Fruit fly (Drosophila melanogaster) whole organism: ENCODE results near the gene Srrm1.

ENCODE experiments used
- CG8478 ChIP-seq: fragments of >200 bp; optimal IDR thresholded peaks from 2 replicates; lab custom pipeline; 2018; ENCODE audit warnings: inconsistent platforms
- pan ChIP-seq: fragments of >200 bp; optimal IDR thresholded peaks from 2 replicates; lab custom pipeline; 2017
- psq ChIP-seq: fragments of >200 bp; optimal IDR thresholded peaks from 2 replicates; lab custom pipeline; 2017
- usp ChIP-seq: fragments of >200 bp; optimal IDR thresholded peaks from 2 replicates; lab custom pipeline; 2017; ENCODE audit warnings: missing biosample characterization, missing genetic modification characterization, mixed read lengths

DNA sequence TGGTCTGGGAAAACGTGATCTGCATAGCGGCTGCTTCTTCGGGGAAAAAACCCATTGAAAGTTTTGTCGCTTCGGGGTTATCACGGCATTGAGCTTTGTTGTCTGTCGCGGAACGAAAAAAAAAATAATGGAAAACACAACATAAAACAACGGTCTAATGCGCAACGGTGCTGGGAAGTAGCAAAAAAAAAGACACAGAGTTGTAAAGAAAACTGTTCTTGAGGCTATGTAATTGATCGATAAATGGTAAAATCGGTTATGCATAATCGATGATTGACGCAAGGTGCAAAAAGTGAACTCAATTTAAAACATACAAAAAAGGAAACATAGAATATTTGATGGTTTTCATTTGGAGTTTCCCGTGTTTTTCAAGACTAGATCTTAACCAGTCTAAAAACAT, 5.3 kb upstream of the Srrm1 start:
- no peak for TF ChIP-seq usp (GFP tag; lab: Kevin White, UChicago)
- no peak for TF ChIP-seq pan (lab: Kevin White, UChicago)
- TF ChIP-seq CG8478, result no peak
- no peak for TF ChIP-seq psq (lab: Kevin White, UChicago)
